Fruit fly (Drosophila melanogaster): ENCODE data around the gene CG34173.

Gene CG34173

DNA sequence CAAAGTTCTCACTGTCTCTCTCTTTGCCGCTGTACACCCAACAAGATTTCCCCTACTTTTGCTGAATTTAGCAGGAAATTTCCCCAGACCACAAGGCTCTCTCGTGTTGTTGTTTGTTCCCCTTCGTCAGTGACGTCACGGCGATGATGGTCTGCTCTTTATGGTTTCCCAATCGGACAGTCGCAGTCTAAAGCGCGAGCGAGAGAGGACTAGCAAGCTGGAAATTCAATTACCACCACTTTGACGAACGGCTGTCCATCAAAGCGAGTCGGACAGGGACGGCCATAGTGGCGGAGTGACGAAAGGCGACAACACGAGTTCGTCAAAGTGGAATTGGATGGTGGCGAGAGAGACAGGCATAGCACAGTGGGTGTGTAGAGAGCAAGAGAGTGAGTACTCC lies 29.7 kb downstream of the CG34173 start (continued):
- TF ChIP-seq eve (GFP tag; optimal IDR thresholded peaks at IDR 0.05), result no peak
- TF ChIP-seq CG10366 (GFP tag; IDR thresholded peaks at IDR 0.05), result no peak
- TF ChIP-seq az2 (GFP tag; optimal IDR thresholded peaks at IDR 0.05), result peak; percentile 3
- TF ChIP-seq CG11560 (tag; IDR thresholded peaks at IDR 0.05), result no peak
- peak; percentile 31; the same call in 1 of the 2 replicates for TF ChIP-seq nerfin-2 (GFP tag; IDR thresholded peaks at IDR 0.05; ENCODE audit: partially characterized antibody)
- TF ChIP-seq CG30403 (GFP tag; optimal IDR thresholded peaks at IDR 0.05), result no peak
- TF ChIP-seq inv (GFP tag; IDR thresholded peaks at IDR 0.05; ENCODE audit: partially characterized antibody), result no peak
- peak; percentile 74 for TF ChIP-seq HLH4C (GFP tag; IDR thresholded peaks at IDR 0.05; ENCODE audit: partially characterized antibody)
- 0 out of 3 replicates have a peak, but pooled peaks have one; percentile 5 for TF ChIP-seq zfh1 (GFP tag; IDR thresholded peaks at IDR 0.05)
- TF ChIP-seq Trl (optimal IDR thresholded peaks at IDR 0.05), result peak; percentile 83 to 96
- TF ChIP-seq Trl (GFP tag; optimal IDR thresholded peaks at IDR 0.05), result peak; percentile 65
- no peak for TF ChIP-seq p53 (GFP tag; optimal IDR thresholded peaks at IDR 0.05)
- TF ChIP-seq CG16813 (GFP tag; IDR thresholded peaks at IDR 0.05; ENCODE audit: partially characterized antibody), result peak; percentile 43; the same call in 1 of the 3 replicates
- no peak for TF ChIP-seq Asciz (GFP tag; optimal IDR thresholded peaks at IDR 0.05)
- no peak for TF ChIP-seq Dip3 (GFP tag; optimal IDR thresholded peaks at IDR 0.05)
- no peak for TF ChIP-seq Dek (tag; optimal IDR thresholded peaks at IDR 0.05)
- TF ChIP-seq usp (GFP tag; optimal IDR thresholded peaks at IDR 0.05), result no peak
- TF ChIP-seq CG4282 (GFP tag; optimal IDR thresholded peaks at IDR 0.05), result no peak
- TF ChIP-seq amos (GFP tag; IDR thresholded peaks at IDR 0.05; ENCODE audit: partially characterized antibody), result peak; percentile 43; the same call in 1 of the 2 replicates
- TF ChIP-seq CG31365 (tag; optimal IDR thresholded peaks at IDR 0.05), result no peak
- no peak for TF ChIP-seq jumu (GFP tag; optimal IDR thresholded peaks at IDR 0.05)
- TF ChIP-seq fd64A (GFP tag; optimal IDR thresholded peaks at IDR 0.05), result no peak
- no peak for TF ChIP-seq tin (GFP tag; optimal IDR thresholded peaks at IDR 0.05)
- peak; percentile 39 for TF ChIP-seq mirr (GFP tag; optimal IDR thresholded peaks at IDR 0.05)
- TF ChIP-seq CG12391 (tag; optimal IDR thresholded peaks at IDR 0.05), result no peak
- no peak for TF ChIP-seq CG8388 (GFP tag; optimal IDR thresholded peaks at IDR 0.05)
- TF ChIP-seq ERR (GFP tag; optimal IDR thresholded peaks at IDR 0.05), result no peak
- TF ChIP-seq Mes4 (GFP tag; optimal IDR thresholded peaks at IDR 0.05), result no peak
- TF ChIP-seq CG12744 (GFP tag; optimal IDR thresholded peaks at IDR 0.05), result peak; percentile 2
- no peak for TF ChIP-seq kay (GFP tag; optimal IDR thresholded peaks at IDR 0.05)
- no peak for TF ChIP-seq CG12236 (GFP tag; optimal IDR thresholded peaks at IDR 0.05)
- no peak for TF ChIP-seq tio (GFP tag; optimal IDR thresholded peaks at IDR 0.05)
- no peak; the same call in 1 of the 2 replicates for TF ChIP-seq CG17612 (GFP tag; IDR thresholded peaks at IDR 0.05)
- TF ChIP-seq trem (tag; optimal IDR thresholded peaks at IDR 0.05), result no peak
- TF ChIP-seq CG33213 (GFP tag; optimal IDR thresholded peaks at IDR 0.05), result no peak
- TF ChIP-seq CG9727 (GFP tag; optimal IDR thresholded peaks at IDR 0.05), result no peak
- TF ChIP-seq dati (GFP tag; IDR thresholded peaks at IDR 0.05), result no peak
- no peak for TF ChIP-seq CG7963 (GFP tag; IDR thresholded peaks at IDR 0.05; ENCODE audit: partially characterized antibody)
- TF ChIP-seq Elba2 (GFP tag; optimal IDR thresholded peaks at IDR 0.05), result peak; percentile 98
- TF ChIP-seq CG15011 (GFP tag; optimal IDR thresholded peaks at IDR 0.05), result no peak
- TF ChIP-seq CG18764 (GFP tag; optimal IDR thresholded peaks at IDR 0.05), result no peak
- no peak for TF ChIP-seq ttk (GFP tag; IDR thresholded peaks at IDR 0.05)
- TF ChIP-seq Awh (GFP tag; IDR thresholded peaks at IDR 0.05), result no peak
- no peak for TF ChIP-seq lov (optimal IDR thresholded peaks at IDR 0.05)
- 0 out of 3 replicates have a peak, but pooled peaks have one; percentile 23 for TF ChIP-seq lov (GFP tag; IDR thresholded peaks at IDR 0.05)
- TF ChIP-seq Xrp1 (GFP tag; IDR thresholded peaks at IDR 0.05), result no peak
- no peak for TF ChIP-seq CG13123 (GFP tag; optimal IDR thresholded peaks at IDR 0.05)
- TF ChIP-seq NC2α (GFP tag; optimal IDR thresholded peaks at IDR 0.05), result no peak
- peak; percentile 13 for TF ChIP-seq dm (GFP tag; optimal IDR thresholded peaks at IDR 0.05)
- peak; percentile 13; the same call in 1 of the 2 replicates for TF ChIP-seq CG9932 (GFP tag; IDR thresholded peaks at IDR 0.05)
- TF ChIP-seq dimm (GFP tag; IDR thresholded peaks at IDR 0.05), result no peak
- TF ChIP-seq peb (GFP tag; IDR thresholded peaks at IDR 0.05), result 0 out of 2 replicates have a peak, but pooled peaks have one; percentile 22
- TF ChIP-seq CG8478 (optimal IDR thresholded peaks at IDR 0.05), result peak; percentile 100

All from whole organism, embryonic.